Worm (Caenorhabditis elegans) whole organism, L4 larva: ENCODE results near the gene srh-215.

Experiments used
- F44E2.7 ChIP-seq: fragments of 200-800 bp; sonication (Bioruptor generic); IDR thresholded peaks from 2 replicates; pipeline ENCODE4 v2.1.2; 2022; ENCODE audit warnings: missing genetic modification characterization, missing compliant biosample characterization
- F49E8.2 ChIP-seq: sonication (generic microtip); optimal IDR thresholded peaks from 2 replicates; lab custom pipeline; 2016; ENCODE audit warnings: missing compliant biosample characterization, mild to moderate bottlenecking, missing genetic modification characterization, borderline replicate concordance
- T26A8.4 ChIP-seq: fragments of 200-800 bp; sonication (Bioruptor generic); IDR thresholded peaks from 2 replicates; pipeline ENCODE4 v1.3.6; 2022; ENCODE audit warnings: missing genetic modification characterization, missing compliant biosample characterization
- ZK546.5 ChIP-seq, 2 experiments: sonication (generic microtip); optimal IDR thresholded peaks; 2 replicates each; lab custom pipeline; 2017; ENCODE audit warnings: missing biosample characterization in 2 of 2, missing genetic modification characterization in 2 of 2
- aha-1 ChIP-seq: fragments of 150-350 bp; peaks from one replicate; lab custom pipeline; 2014; ENCODE audit warnings: missing biosample characterization, missing genetic modification characterization
- aly-2 ChIP-seq: sonication (generic microtip); optimal IDR thresholded peaks from 2 replicates; lab custom pipeline; 2018; ENCODE audit warnings: missing biosample characterization, missing genetic modification characterization
- ama-1 ChIP-seq: fragments of 150-350 bp; optimal IDR thresholded peaks from 2 replicates; lab custom pipeline; 2014; ENCODE audit warnings: inconsistent platforms, mixed read lengths
- arid-1 ChIP-seq: fragments of 200-800 bp; sonication (Bioruptor generic); conservative IDR thresholded peaks from 2 replicates; pipeline ENCODE4 v1.3.6; 2022; ENCODE audit warnings: missing genetic modification reagents, missing genetic modification characterization, missing compliant biosample characterization
- ceh-20 ChIP-seq: fragments of 200-800 bp; sonication (Bioruptor generic); IDR thresholded peaks from 2 replicates; pipeline ENCODE4 v1.3.6; 2022; ENCODE audit warnings: missing genetic modification reagents, missing genetic modification characterization, missing compliant biosample characterization
- ceh-44 ChIP-seq: fragments of 200-800 bp; sonication (Bioruptor generic); IDR thresholded peaks from 2 replicates; pipeline ENCODE4 v1.3.6; 2022; ENCODE audit warnings: missing genetic modification reagents, missing genetic modification characterization, missing compliant biosample characterization
- hlh-30 ChIP-seq: sonication (generic microtip); optimal IDR thresholded peaks from 2 replicates; lab custom pipeline; 2017; ENCODE audit warnings: antibody characterized with exemption, mild to moderate bottlenecking, missing genetic modification characterization, missing compliant biosample characterization; ENCODE audit not compliant: insufficient read depth
- lin-1 ChIP-seq: fragments of 200-800 bp; sonication (Bioruptor generic); IDR thresholded peaks from 2 replicates; pipeline ENCODE4 v1.3.6; 2022; ENCODE audit warnings: missing genetic modification reagents, missing genetic modification characterization, missing compliant biosample characterization
- lin-15B ChIP-seq: fragments of 150-350 bp; sonication (generic microtip); optimal IDR thresholded peaks from 3 replicates; lab custom pipeline; 2014; ENCODE audit warnings: missing biosample characterization, missing genetic modification characterization
- lir-3 ChIP-seq: sonication (generic microtip); optimal IDR thresholded peaks from 2 replicates; lab custom pipeline; 2016; ENCODE audit warnings: mild to moderate bottlenecking, missing genetic modification characterization, missing compliant biosample characterization
- madf-5 ChIP-seq, 2 experiments: fragments of 200-800 bp; sonication (Bioruptor generic); IDR thresholded peaks; 2 replicates each; pipeline ENCODE4 v1.3.6; 2022; ENCODE audit warnings: missing compliant biosample characterization in 2 of 2, missing genetic modification characterization in 2 of 2
- madf-9 ChIP-seq: fragments of 200-800 bp; sonication (Bioruptor generic); conservative IDR thresholded peaks from 2 replicates; pipeline ENCODE4 v1.3.6; 2022; ENCODE audit warnings: missing genetic modification reagents, missing genetic modification characterization, missing compliant biosample characterization
- mep-1 ChIP-seq: fragments of 150-350 bp; sonication (generic microtip); optimal IDR thresholded peaks from 3 replicates; lab custom pipeline; 2014; ENCODE audit warnings: missing biosample characterization, missing genetic modification characterization
- mxl-3 ChIP-seq: fragments of 200-800 bp; sonication (Bioruptor generic); optimal IDR thresholded peaks from 2 replicates; lab custom pipeline; 2018; ENCODE audit warnings: mild to moderate bottlenecking, missing genetic modification characterization, missing compliant biosample characterization
- nhr-111 ChIP-seq: fragments of 200-800 bp; sonication (Bioruptor generic); optimal IDR thresholded peaks from 2 replicates; lab custom pipeline; 2018; ENCODE audit warnings: mild to moderate bottlenecking, missing genetic modification characterization, missing compliant biosample characterization
- nhr-237 ChIP-seq: sonication (generic microtip); optimal IDR thresholded peaks from 2 replicates; lab custom pipeline; 2017; ENCODE audit warnings: missing biosample characterization, missing genetic modification characterization
- nhr-42 ChIP-seq: fragments of 200-800 bp; sonication (Bioruptor generic); IDR thresholded peaks from 2 replicates; pipeline ENCODE4 v1.3.6; 2022; ENCODE audit warnings: missing genetic modification characterization, missing compliant biosample characterization
- nhr-6 ChIP-seq: fragments of 150-350 bp; optimal IDR thresholded peaks from 2 replicates; lab custom pipeline; 2014; ENCODE audit warnings: missing biosample characterization, missing genetic modification characterization
- nhr-76 ChIP-seq: fragments of 150-350 bp; optimal IDR thresholded peaks from 2 replicates; lab custom pipeline; 2014; ENCODE audit warnings: missing biosample characterization, missing genetic modification characterization
- pha-4 ChIP-seq, 2 experiments: fragments of 150-350 bp in 1 of 2; fragments of 200-800 bp in 1 of 2; sonication (Bioruptor generic) in 1 of 2; IDR thresholded peaks in 1 of 2; optimal IDR thresholded peaks in 1 of 2; 2 replicates each; pipeline versions ENCODE4 v1.3.6 to Lab custom; 2014 to 2022; ENCODE audit warnings: missing genetic modification characterization in 2 of 2, missing genetic modification reagents in 2 of 2, missing biosample characterization in 1 of 2, missing compliant biosample characterization in 1 of 2
- php-3 ChIP-seq: fragments of 200-800 bp; sonication (Bioruptor generic); IDR thresholded peaks from 2 replicates; pipeline ENCODE4 v1.3.6; 2022; ENCODE audit warnings: missing genetic modification reagents, missing genetic modification characterization, missing compliant biosample characterization
- pqm-1 ChIP-seq: sonication (generic microtip); optimal IDR thresholded peaks from 2 replicates; lab custom pipeline; 2017; ENCODE audit warnings: missing biosample characterization, missing genetic modification characterization
- set-16 ChIP-seq: fragments of 200-800 bp; sonication (Bioruptor generic); IDR thresholded peaks from 2 replicates; pipeline ENCODE4 v1.3.6; 2022; ENCODE audit warnings: missing genetic modification reagents, missing genetic modification characterization, missing compliant biosample characterization
- snpc-1.2 ChIP-seq: fragments of 200-800 bp; sonication (Bioruptor generic); IDR thresholded peaks from 2 replicates; pipeline ENCODE4 v1.3.6; 2022; ENCODE audit warnings: missing genetic modification reagents, missing genetic modification characterization, missing compliant biosample characterization
- tag-97 ChIP-seq: fragments of 200-800 bp; sonication (Bioruptor generic); IDR thresholded peaks from 2 replicates; pipeline ENCODE4 v1.3.6; 2022; ENCODE audit warnings: missing genetic modification characterization, missing compliant biosample characterization
- tra-1 ChIP-seq: fragments of 200-800 bp; sonication (Bioruptor generic); IDR thresholded peaks from 2 replicates; pipeline ENCODE4 v1.3.6; 2022; ENCODE audit warnings: missing genetic modification reagents, missing genetic modification characterization, missing compliant biosample characterization
- unc-130 ChIP-seq: sonication (generic microtip); optimal IDR thresholded peaks from 2 replicates; lab custom pipeline; 2016; ENCODE audit warnings: missing genetic modification reagents, missing genetic modification characterization, missing compliant biosample characterization
- unc-39 ChIP-seq: sonication (generic microtip); optimal IDR thresholded peaks from 2 replicates; lab custom pipeline; 2017; ENCODE audit warnings: missing biosample characterization, missing genetic modification characterization
- vab-7 ChIP-seq: fragments of 200-800 bp; sonication (Bioruptor generic); IDR thresholded peaks from 2 replicates; pipeline ENCODE4 v1.3.6; 2022; ENCODE audit warnings: missing genetic modification reagents, missing genetic modification characterization, missing compliant biosample characterization
- zfp-3 ChIP-seq: fragments of 200-800 bp; sonication (Bioruptor generic); conservative IDR thresholded peaks from 2 replicates; pipeline ENCODE4 v1.3.6; 2022; ENCODE audit warnings: missing genetic modification reagents, missing genetic modification characterization, missing compliant biosample characterization

Gene srh-215

DNA sequence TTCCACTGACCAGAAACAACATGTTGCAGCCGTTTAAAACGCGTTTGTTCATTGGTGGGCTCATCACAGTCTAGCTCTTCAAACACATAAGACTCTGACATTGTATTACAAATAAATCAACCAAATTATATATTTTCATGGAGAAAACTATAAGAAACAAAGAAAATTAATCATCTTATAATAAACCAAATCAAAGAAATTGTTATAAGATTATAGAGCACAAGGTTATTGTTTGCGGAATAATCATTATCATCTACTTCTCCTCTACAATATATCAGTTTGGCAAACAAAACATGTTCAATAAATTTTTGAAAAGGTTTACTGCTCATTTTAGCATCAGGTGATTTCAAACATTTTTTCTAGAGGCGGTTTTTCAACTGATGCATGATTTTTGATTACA is 29.9 kb upstream of the srh-215 start, which contains the start of the genes clec-32 and clec-24:
TSS of gene clec-32 (minus strand) at position 101 of the 400 bp plus-strand sequence.
TSS of gene clec-24 (plus strand) at position 294 of the 400 bp plus-strand sequence.
- no peak for TF ChIP-seq F44E2.7 (GFP tag; lab: Robert Waterston, UW)
- TF ChIP-seq ama-1: no peak
- no peak for TF ChIP-seq aha-1 (tag; lab: Kevin White, UChicago)
- TF ChIP-seq vab-7 (GFP tag; lab: Robert Waterston, UW): no peak
- TF ChIP-seq php-3 (GFP tag; lab: Robert Waterston, UW): no peak
- no peak for TF ChIP-seq nhr-111 (GFP tag; lab: Kevin White, UChicago)

DNA sequence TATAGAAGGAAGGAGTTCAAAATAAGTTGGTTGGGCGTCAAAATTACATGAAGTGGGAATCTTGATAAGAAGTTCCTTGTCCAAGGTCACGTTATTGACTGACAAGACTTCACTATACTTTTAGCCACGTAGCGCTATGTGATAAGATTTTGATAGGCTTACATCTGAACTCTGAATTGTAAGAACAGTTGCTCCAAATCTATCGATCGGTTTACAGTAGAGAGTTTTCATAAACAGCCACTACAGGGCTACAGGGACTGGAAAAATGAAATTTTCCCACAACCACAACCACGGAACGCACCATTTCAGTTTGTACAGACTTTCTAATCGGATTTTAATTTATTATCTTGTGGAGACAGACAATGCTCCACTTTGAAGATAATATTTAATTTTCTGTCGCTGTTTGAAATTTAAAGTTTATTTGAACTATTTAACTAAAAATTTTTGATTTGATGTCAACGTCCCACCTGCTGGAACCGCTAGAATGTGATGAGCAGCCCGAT is 26.2 kb upstream of the srh-215 start, which contains the start of the genes clec-31 and clec-22:
TSS of gene clec-31 (minus strand) at position 101 of the 503 bp plus-strand sequence.
TSS of gene clec-22 (plus strand) at position 453 of the 503 bp plus-strand sequence.
- TF ChIP-seq pqm-1 (tag; lab: Kevin White, UChicago) (no peak), lin-1 (GFP tag; lab: Robert Waterston, UW) (no peak), F49E8.2 (tag; lab: Kevin White, UChicago) (no peak), ZK546.5 (tag; optimal IDR thresholded peaks at IDR 0.05; lab: Kevin White, UChicago) (no peak), nhr-237 (no peak), ceh-20 (GFP tag; lab: Robert Waterston, UW) (no peak), T26A8.4 (GFP tag; lab: Robert Waterston, UW) (no peak), nhr-76 (no peak), nhr-42 (GFP tag; lab: Robert Waterston, UW) (no peak), mxl-3 (GFP tag; lab: Kevin White, UChicago) (no peak), set-16 (no peak), hlh-30 (tag; lab: Kevin White, UChicago) (no peak), madf-5 (GFP tag; IDR thresholded peaks at IDR 0.05; lab: Robert Waterston, UW) (no peak), ceh-44 (GFP tag; lab: Robert Waterston, UW) (no peak), zfp-3 (no peak), unc-39 (tag; lab: Kevin White, UChicago) (no peak)

DNA sequence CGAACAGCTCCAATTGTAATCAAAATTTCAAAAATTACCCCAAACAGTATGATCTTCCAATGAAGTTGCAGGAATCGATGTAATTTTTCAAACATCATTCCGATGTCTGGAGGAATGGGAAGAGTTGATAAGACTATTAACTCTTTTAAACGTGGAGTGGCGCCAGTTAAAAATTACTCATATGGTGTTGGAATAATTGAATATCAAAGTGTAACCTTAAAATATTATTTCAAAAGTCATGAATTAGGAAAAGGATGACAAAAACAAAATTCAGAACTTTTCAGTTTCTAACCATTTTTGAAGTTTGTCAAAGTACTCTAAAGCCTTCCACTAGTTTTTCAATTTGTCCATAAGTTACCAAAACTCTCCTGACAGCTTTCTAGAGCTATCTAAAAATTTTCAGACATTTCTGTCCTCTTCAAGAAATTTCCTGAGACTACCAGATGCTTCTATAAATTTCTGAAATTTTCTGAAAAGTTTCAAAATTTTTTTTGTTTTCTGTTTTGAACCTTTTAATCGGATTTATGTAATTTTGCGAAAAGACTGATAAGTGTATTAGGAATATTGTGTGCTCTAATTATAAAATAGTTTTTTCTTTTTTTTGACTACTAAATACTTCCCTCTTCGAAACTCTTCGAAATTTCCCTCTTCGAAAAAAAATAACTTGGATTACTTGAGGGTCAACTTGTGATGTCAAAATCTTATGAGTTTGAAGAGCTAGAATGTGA is 22.3 kb upstream of the srh-215 start, which contains the start of the genes clec-35 and clec-27:
TSS of gene clec-35 (minus strand) at position 101 of the 728 bp plus-strand sequence.
TSS of gene clec-27 (plus strand) at position 678 of the 728 bp plus-strand sequence.
- no peak for TF ChIP-seq nhr-6 (tag; lab: Kevin White, UChicago)
- TF ChIP-seq F44E2.7 (GFP tag; lab: Robert Waterston, UW): no peak
- TF ChIP-seq pha-4 (GFP tag; IDR thresholded peaks at IDR 0.05; lab: Robert Waterston, UW): no peak
- no peak for TF ChIP-seq pha-4 (tag; optimal IDR thresholded peaks at IDR 0.05; lab: Kevin White, UChicago)
- TF ChIP-seq mep-1 (tag; lab: Kevin White, UChicago): no peak
- no peak for TF ChIP-seq snpc-1.2 (GFP tag; lab: Robert Waterston, UW)

DNA sequence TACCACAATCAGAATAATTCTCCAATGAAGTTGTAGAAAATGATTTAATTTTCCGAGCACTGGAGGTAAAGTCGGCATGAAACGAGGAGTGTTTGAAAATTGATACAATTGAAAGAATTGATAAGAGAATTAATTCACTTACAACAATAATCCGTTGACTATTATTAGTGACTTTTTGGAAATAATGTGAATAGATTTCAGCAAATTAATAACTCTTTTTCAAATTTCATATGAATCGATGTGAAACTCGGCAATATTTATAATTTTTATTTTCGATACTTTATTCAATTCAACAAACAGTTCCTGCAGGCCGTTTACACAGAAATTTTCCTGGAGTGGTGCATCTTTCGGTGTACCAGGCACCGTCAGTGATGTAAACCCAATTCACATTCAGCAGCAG is 20.2 kb upstream of the srh-215 start, which contains the start of gene clec-37:
TSS of gene clec-37 (minus strand) at position 101 of the 400 bp plus-strand sequence.
- TF ChIP-seq aly-2: no peak
- no peak for TF ChIP-seq lin-15B (tag; lab: Kevin White, UChicago)
- TF ChIP-seq ama-1: no peak
- no peak for TF ChIP-seq tag-97 (GFP tag; lab: Robert Waterston, UW)
- no peak for TF ChIP-seq zfp-3
- no peak for TF ChIP-seq madf-5 (GFP tag; IDR thresholded peaks at IDR 0.05; lab: Robert Waterston, UW)
- no peak for TF ChIP-seq tra-1 (GFP tag; lab: Robert Waterston, UW)
- TF ChIP-seq arid-1 (GFP tag; lab: Robert Waterston, UW): no peak
- no peak for TF ChIP-seq madf-9
- TF ChIP-seq lir-3 (tag; lab: Kevin White, UChicago): no peak
- no peak for TF ChIP-seq unc-130 (GFP tag; lab: Kevin White, UChicago)
